Worm (Caenorhabditis elegans) whole organism, mixed stage, embryonic: Measurements from ENCODE around the gene rgs-5.

Experiments
- M03D4.4 ChIP-seq: sonication (generic microtip); optimal IDR thresholded peaks from 2 replicates; lab custom pipeline; 2017; ENCODE audit warnings: mild to moderate bottlenecking, missing genetic modification characterization, missing compliant biosample characterization
- bed-3 ChIP-seq: fragments of 200-800 bp; sonication (Bioruptor generic); optimal IDR thresholded peaks from 3 replicates; lab custom pipeline; 2018; ENCODE audit warnings: mild to moderate bottlenecking, missing genetic modification characterization, moderate library complexity, missing compliant biosample characterization
- blmp-1 ChIP-seq: fragments of 150-350 bp; optimal IDR thresholded peaks from 2 replicates; lab custom pipeline; 2014; ENCODE audit warnings: missing biosample characterization, missing genetic modification characterization
- ceh-39 ChIP-seq: fragments of 150-350 bp; optimal IDR thresholded peaks from 2 replicates; lab custom pipeline; 2014; ENCODE audit warnings: missing biosample characterization, missing genetic modification characterization
- ceh-43 ChIP-seq: fragments of 200-800 bp; sonication (Bioruptor generic); optimal IDR thresholded peaks from 2 replicates; lab custom pipeline; 2018; ENCODE audit warnings: mild to moderate bottlenecking, missing genetic modification characterization, moderate library complexity, missing compliant biosample characterization
- ceh-83 ChIP-seq: fragments of 200-800 bp; sonication (Bioruptor generic); optimal IDR thresholded peaks from 2 replicates; lab custom pipeline; 2018; ENCODE audit warnings: mild to moderate bottlenecking, missing genetic modification characterization, missing compliant biosample characterization
- ces-1 ChIP-seq: fragments of 150-350 bp; optimal IDR thresholded peaks from 2 replicates; lab custom pipeline; 2014; ENCODE audit warnings: missing biosample characterization, missing genetic modification reagents, missing genetic modification characterization
- cnd-1 ChIP-seq: fragments of 200-800 bp; sonication (Bioruptor generic); optimal IDR thresholded peaks from 2 replicates; lab custom pipeline; 2018; ENCODE audit warnings: mild to moderate bottlenecking, missing genetic modification characterization, missing compliant biosample characterization
- drap-1 ChIP-seq: fragments of 200-800 bp; sonication (Bioruptor generic); optimal IDR thresholded peaks from 3 replicates; lab custom pipeline; 2018; ENCODE audit warnings: mild to moderate bottlenecking, missing genetic modification characterization, missing compliant biosample characterization
- elt-1 ChIP-seq: sonication (generic microtip); optimal IDR thresholded peaks from 2 replicates; lab custom pipeline; 2017; ENCODE audit warnings: missing genetic modification characterization, mild to moderate bottlenecking, missing compliant biosample characterization, antibody characterized with exemption, moderate library complexity, borderline replicate concordance; ENCODE audit not compliant: insufficient read depth
- elt-3 ChIP-seq: fragments of 150-350 bp; optimal IDR thresholded peaks from 2 replicates; lab custom pipeline; 2014; ENCODE audit warnings: missing biosample characterization, missing genetic modification characterization
- flh-1 ChIP-seq: fragments of 200-800 bp; sonication (Bioruptor generic); optimal IDR thresholded peaks from 2 replicates; lab custom pipeline; 2018; ENCODE audit warnings: mild to moderate bottlenecking, missing genetic modification characterization, moderate library complexity, missing compliant biosample characterization
- ham-2 ChIP-seq: fragments of 200-800 bp; sonication (Bioruptor generic); optimal IDR thresholded peaks from 2 replicates; lab custom pipeline; 2018; ENCODE audit warnings: mild to moderate bottlenecking, missing genetic modification characterization, missing compliant biosample characterization
- hlh-1 ChIP-seq: fragments of 150-350 bp; optimal IDR thresholded peaks from 2 replicates; lab custom pipeline; 2014; ENCODE audit warnings: missing biosample characterization, missing genetic modification reagents, missing genetic modification characterization
- lin-13 ChIP-seq: fragments of 150-350 bp; optimal IDR thresholded peaks from 2 replicates; lab custom pipeline; 2014; ENCODE audit warnings: missing biosample characterization, missing genetic modification characterization
- lin-32 ChIP-seq: fragments of 200-800 bp; sonication (Bioruptor generic); optimal IDR thresholded peaks from 2 replicates; lab custom pipeline; 2018; ENCODE audit warnings: mild to moderate bottlenecking, missing genetic modification characterization, missing compliant biosample characterization
- lsy-2 ChIP-seq: fragments of 150-350 bp; optimal IDR thresholded peaks from 2 replicates; lab custom pipeline; 2014; ENCODE audit warnings: missing biosample characterization, missing genetic modification characterization
- mab-5 ChIP-seq: fragments of 150-350 bp; optimal IDR thresholded peaks from 2 replicates; lab custom pipeline; 2014; ENCODE audit warnings: missing biosample characterization, missing genetic modification characterization
- mep-1 ChIP-seq: fragments of 150-350 bp; optimal IDR thresholded peaks from 2 replicates; lab custom pipeline; 2017; ENCODE audit warnings: missing biosample characterization, missing genetic modification reagents, missing genetic modification characterization, inconsistent platforms
- mls-2 ChIP-seq: sonication (generic microtip); optimal IDR thresholded peaks from 2 replicates; lab custom pipeline; 2016; ENCODE audit warnings: mild to moderate bottlenecking, missing genetic modification characterization, moderate library complexity, missing compliant biosample characterization
- nhr-12 ChIP-seq: fragments of 150-350 bp; optimal IDR thresholded peaks from 2 replicates; lab custom pipeline; 2014; ENCODE audit warnings: missing biosample characterization, missing genetic modification characterization
- nhr-2 ChIP-seq: fragments of 150-350 bp; optimal IDR thresholded peaks from 2 replicates; lab custom pipeline; 2014; ENCODE audit warnings: missing biosample characterization, missing genetic modification characterization
- nhr-237 ChIP-seq: fragments of 150-350 bp; optimal IDR thresholded peaks from 2 replicates; lab custom pipeline; 2014; ENCODE audit warnings: missing biosample characterization, missing genetic modification characterization
- nhr-28 ChIP-seq: fragments of 150-350 bp; optimal IDR thresholded peaks from 2 replicates; lab custom pipeline; 2014; ENCODE audit warnings: missing biosample characterization, missing genetic modification characterization
- nhr-76 ChIP-seq: sonication (generic microtip); optimal IDR thresholded peaks from 2 replicates; lab custom pipeline; 2017; ENCODE audit warnings: missing biosample characterization, missing genetic modification characterization
- pha-4 ChIP-seq: fragments of 150-350 bp; optimal IDR thresholded peaks from 2 replicates; lab custom pipeline; 2018; ENCODE audit warnings: missing biosample characterization, missing genetic modification reagents, missing genetic modification characterization
- sem-2 ChIP-seq: fragments of 200-800 bp; sonication (Bioruptor generic); optimal IDR thresholded peaks from 2 replicates; lab custom pipeline; 2018; ENCODE audit warnings: mild to moderate bottlenecking, missing genetic modification characterization, missing compliant biosample characterization
- snpc-4 ChIP-seq: fragments of 150-350 bp; optimal IDR thresholded peaks from 2 replicates; lab custom pipeline; 2014; ENCODE audit warnings: missing biosample characterization, missing genetic modification characterization
- sptf-1 ChIP-seq: sonication (generic microtip); optimal IDR thresholded peaks from 2 replicates; lab custom pipeline; 2017; ENCODE audit warnings: mild to moderate bottlenecking, missing genetic modification characterization, moderate library complexity, missing compliant biosample characterization
- tbx-8 ChIP-seq: fragments of 200-800 bp; sonication (Bioruptor generic); optimal IDR thresholded peaks from 2 replicates; lab custom pipeline; 2018; ENCODE audit warnings: mild to moderate bottlenecking, missing genetic modification characterization, moderate library complexity, missing compliant biosample characterization
- unc-120 ChIP-seq: sonication (generic microtip); optimal IDR thresholded peaks from 2 replicates; lab custom pipeline; 2017; ENCODE audit warnings: missing genetic modification characterization, missing compliant biosample characterization; ENCODE audit not compliant: poor library complexity, severe bottlenecking
- unc-39 ChIP-seq: fragments of 150-350 bp; optimal IDR thresholded peaks from 2 replicates; lab custom pipeline; 2014; ENCODE audit warnings: missing biosample characterization, missing genetic modification characterization
- unc-62 ChIP-seq: fragments of 150-350 bp; optimal IDR thresholded peaks from 2 replicates; lab custom pipeline; 2014; ENCODE audit warnings: missing biosample characterization, missing genetic modification reagents, missing genetic modification characterization
- zip-8 ChIP-seq: fragments of 150-350 bp; optimal IDR thresholded peaks from 2 replicates; lab custom pipeline; 2014; ENCODE audit warnings: missing biosample characterization, missing genetic modification characterization
- ztf-11 ChIP-seq: fragments of 150-350 bp; optimal IDR thresholded peaks from 2 replicates; lab custom pipeline; 2014; ENCODE audit warnings: missing biosample characterization, missing genetic modification characterization

Gene rgs-5

ce11 chrIII:5663521-5663920 lies 34.8 kb upstream of the rgs-5 start:
- TF ChIP-seq nhr-2 (tag; lab: Kevin White, UChicago) (no peak), sptf-1 (no peak), elt-3 (no peak), tbx-8 (no peak), sem-2 (GFP tag; lab: Kevin White, UChicago) (no peak), unc-62 (GFP tag; lab: Kevin White, UChicago) (no peak), ceh-83 (GFP tag; lab: Kevin White, UChicago) (no peak), lin-32 (GFP tag; lab: Kevin White, UChicago) (no peak), mls-2 (tag; lab: Kevin White, UChicago) (no peak), pha-4 (tag; lab: Kevin White, UChicago) (no peak), ceh-43 (GFP tag; lab: Kevin White, UChicago) (no peak), zip-8 (tag; lab: Kevin White, UChicago) (no peak), drap-1 (no peak), nhr-28 (tag; lab: Kevin White, UChicago) (no peak), cnd-1 (tag; lab: Kevin White, UChicago) (no peak), lsy-2 (no peak), bed-3 (GFP tag; lab: Kevin White, UChicago) (no peak), unc-39 (tag; lab: Kevin White, UChicago) (no peak), ceh-39 (no peak)

- TF ChIP-seq pha-4 (tag; lab: Kevin White, UChicago) (no peak), ztf-11 (tag; lab: Kevin White, UChicago) (no peak), snpc-4 (tag; lab: Kevin White, UChicago) (no peak), sptf-1 (no peak), nhr-76 (tag; lab: Kevin White, UChicago) (no peak), zip-8 (tag; lab: Kevin White, UChicago) (no peak)
Measured at ce11 chrIII:5663933-5664332, 34.4 kb upstream of the rgs-5 start, which contains the start of gene par-3. Gene par-3, plus strand, starts transcription at chrIII:5664233.

- TF ChIP-seq bed-3 (GFP tag; lab: Kevin White, UChicago) = no peak
- no peak for TF ChIP-seq snpc-4 (tag; lab: Kevin White, UChicago)
- TF ChIP-seq ceh-83 (GFP tag; lab: Kevin White, UChicago) = no peak
- TF ChIP-seq mab-5 (tag; lab: Kevin White, UChicago) = no peak
- TF ChIP-seq lsy-2 = no peak
- no peak for TF ChIP-seq M03D4.4 (tag; lab: Kevin White, UChicago)
- no peak for TF ChIP-seq drap-1
- TF ChIP-seq ceh-39 = no peak
- no peak for TF ChIP-seq flh-1 (GFP tag; lab: Kevin White, UChicago)
- peak; percentile 38 for TF ChIP-seq pha-4 (tag; lab: Kevin White, UChicago)
- peak; percentile 91 for TF ChIP-seq blmp-1
- no peak for TF ChIP-seq unc-39 (tag; lab: Kevin White, UChicago)
- no peak for TF ChIP-seq ztf-11 (tag; lab: Kevin White, UChicago)
- TF ChIP-seq lin-32 (GFP tag; lab: Kevin White, UChicago) = no peak
- TF ChIP-seq ces-1 (GFP tag; lab: Kevin White, UChicago) = no peak
- TF ChIP-seq cnd-1 (tag; lab: Kevin White, UChicago) = no peak
Measured at ce11 chrIII:5665278-5665677, 33.1 kb upstream of the rgs-5 start.

ce11 chrIII:5665710-5666109 lies 32.6 kb upstream of the rgs-5 start:
- TF ChIP-seq unc-39 (tag; lab: Kevin White, UChicago) (no peak), ham-2 (GFP tag; lab: Kevin White, UChicago) (peak; percentile 3), ces-1 (GFP tag; lab: Kevin White, UChicago) (peak; percentile 68)

ce11 chrIII:5667952-5668489 lies 30.3 kb upstream of the rgs-5 start:
- TF ChIP-seq ztf-11 (tag; lab: Kevin White, UChicago) (no peak), sem-2 (GFP tag; lab: Kevin White, UChicago) (no peak), ceh-39 (no peak), elt-1 (tag; lab: Kevin White, UChicago) (peak; percentile 78), lsy-2 (peak; percentile 1), drap-1 (no peak), zip-8 (tag; lab: Kevin White, UChicago) (peak; percentile 53), nhr-28 (tag; lab: Kevin White, UChicago) (no peak), unc-39 (tag; lab: Kevin White, UChicago) (no peak), ces-1 (GFP tag; lab: Kevin White, UChicago) (no peak), unc-120 (no peak), nhr-237 (tag; lab: Kevin White, UChicago) (no peak), M03D4.4 (tag; lab: Kevin White, UChicago) (no peak), cnd-1 (tag; lab: Kevin White, UChicago) (peak; percentile 19), mab-5 (tag; lab: Kevin White, UChicago) (no peak), pha-4 (tag; lab: Kevin White, UChicago) (no peak), flh-1 (GFP tag; lab: Kevin White, UChicago) (no peak), nhr-2 (tag; lab: Kevin White, UChicago) (peak; percentile 98), blmp-1 (no peak), ceh-43 (GFP tag; lab: Kevin White, UChicago) (no peak), unc-62 (GFP tag; lab: Kevin White, UChicago) (no peak), mep-1 (no peak), ham-2 (GFP tag; lab: Kevin White, UChicago) (peak; percentile 62), mls-2 (tag; lab: Kevin White, UChicago) (peak; percentile 63), sptf-1 (peak; percentile 29), snpc-4 (tag; lab: Kevin White, UChicago) (no peak), nhr-12 (tag; lab: Kevin White, UChicago) (no peak), elt-3 (no peak), lin-13 (tag; lab: Kevin White, UChicago) (no peak), ceh-83 (GFP tag; lab: Kevin White, UChicago) (no peak), tbx-8 (no peak), nhr-76 (tag; lab: Kevin White, UChicago) (no peak), hlh-1 (tag; lab: Kevin White, UChicago) (no peak), lin-32 (GFP tag; lab: Kevin White, UChicago) (no peak), bed-3 (GFP tag; lab: Kevin White, UChicago) (no peak)
- TF ChIP-seq, all 35 proteins: peak for 8
